Fruit fly (Drosophila melanogaster) whole organism, larva: ENCODE data around the gene Toll-9.

Experiments
- noc ChIP-seq: fragments of 200-800 bp; sonication (Bioruptor generic); optimal IDR thresholded peaks from 3 replicates; lab custom pipeline; 2019; ENCODE audit warnings: missing biosample characterization, mild to moderate bottlenecking, missing genetic modification characterization, moderate library complexity

Toll-9 gene

DNA sequence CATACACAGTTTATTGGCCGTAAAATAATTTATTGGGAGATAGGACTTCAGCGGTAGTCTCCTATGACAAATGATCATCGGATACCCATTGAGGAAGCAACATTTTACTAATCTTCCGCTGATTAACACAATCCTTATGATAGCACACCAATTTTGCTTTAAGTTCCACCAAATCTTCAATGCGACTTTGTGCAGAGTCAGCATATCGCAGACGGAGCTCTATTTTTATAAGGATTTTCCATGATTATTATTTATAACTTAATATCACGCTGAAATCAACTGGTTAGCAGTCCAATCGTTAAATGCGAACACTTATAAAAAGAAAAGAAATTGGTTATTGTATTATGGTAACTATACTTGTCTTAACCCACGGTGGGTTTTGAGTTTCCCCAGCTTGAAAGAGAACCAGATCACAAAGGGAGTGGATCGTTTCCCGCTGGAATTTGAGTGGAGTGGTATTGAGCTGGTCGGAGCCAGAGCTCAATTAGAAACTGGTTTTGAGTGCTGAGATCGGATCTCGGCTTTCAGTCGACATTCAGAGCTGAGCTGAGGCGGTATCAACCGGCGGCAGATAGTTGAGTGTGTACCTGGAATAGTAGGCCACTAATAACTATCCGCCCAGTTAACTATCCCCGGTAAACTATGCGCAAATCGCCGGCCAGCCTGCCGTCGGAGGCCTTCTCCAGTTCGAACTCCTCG is at the start of gene Toll-9, which contains the start of gene in:
TSS of gene Toll-9 (minus strand) at position 51 of the 699 bp plus-strand sequence.
TSS of gene in (plus strand) at position 525 of the 699 bp plus-strand sequence.
- TF ChIP-seq noc (tag; lab: Kevin White, UChicago), result no peak

dm6 chr3L:20413304-20413703 is 46.8 kb upstream of the Toll-9 start, which contains the start of gene zye:
Gene zye, plus strand, starts transcription at chr3L:20413604.
- no peak for TF ChIP-seq noc (tag; lab: Kevin White, UChicago)

DNA sequence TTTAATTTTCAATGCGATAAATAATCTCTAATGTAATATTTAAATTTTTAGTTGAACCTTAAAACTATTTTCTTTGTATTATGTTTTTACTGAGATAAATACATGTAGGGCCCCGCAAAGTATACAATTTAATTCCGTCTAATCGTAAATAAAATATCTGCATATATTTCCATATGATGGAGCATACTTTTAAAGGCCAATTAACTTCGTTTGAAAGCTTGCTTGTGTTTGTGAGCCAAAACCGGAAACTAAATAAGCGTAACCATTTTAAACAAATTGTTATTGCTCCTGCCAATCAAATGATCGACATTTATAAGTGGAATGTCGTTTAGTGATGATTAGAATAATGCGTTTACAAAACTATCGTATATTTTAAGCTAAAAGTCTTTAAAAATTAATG is 44.3 kb upstream of the Toll-9 start:
- TF ChIP-seq noc (tag; lab: Kevin White, UChicago), result no peak

DNA sequence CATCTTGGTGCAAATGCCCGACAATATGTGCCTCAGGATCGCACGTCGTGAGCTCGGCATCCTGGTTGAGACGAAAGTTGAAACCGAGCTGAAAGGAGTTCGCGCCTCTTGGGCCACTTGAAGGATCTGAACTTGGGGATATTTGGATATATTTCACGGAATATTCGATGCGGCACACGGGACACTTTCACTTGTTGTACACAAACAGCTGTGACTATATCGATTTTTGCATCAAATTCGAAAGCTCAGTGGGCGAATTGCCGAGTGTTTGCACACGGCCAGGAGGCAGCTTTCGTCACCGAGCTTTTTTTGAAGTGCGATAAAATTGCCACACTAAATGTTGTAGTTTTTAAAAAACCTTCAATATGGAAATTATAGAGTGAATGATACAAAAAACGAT is 43.8 kb upstream of the Toll-9 start, which contains the start of gene CG13248:
TSS of gene CG13248 (minus strand) at position 222 of the 400 bp plus-strand sequence.
- TF ChIP-seq noc (tag; lab: Kevin White, UChicago), result no peak

- TF ChIP-seq noc (tag; lab: Kevin White, UChicago), result no peak
These were observed 39.7 kb upstream of the Toll-9 start for dm6 chr3L:20405971-20406948.

DNA sequence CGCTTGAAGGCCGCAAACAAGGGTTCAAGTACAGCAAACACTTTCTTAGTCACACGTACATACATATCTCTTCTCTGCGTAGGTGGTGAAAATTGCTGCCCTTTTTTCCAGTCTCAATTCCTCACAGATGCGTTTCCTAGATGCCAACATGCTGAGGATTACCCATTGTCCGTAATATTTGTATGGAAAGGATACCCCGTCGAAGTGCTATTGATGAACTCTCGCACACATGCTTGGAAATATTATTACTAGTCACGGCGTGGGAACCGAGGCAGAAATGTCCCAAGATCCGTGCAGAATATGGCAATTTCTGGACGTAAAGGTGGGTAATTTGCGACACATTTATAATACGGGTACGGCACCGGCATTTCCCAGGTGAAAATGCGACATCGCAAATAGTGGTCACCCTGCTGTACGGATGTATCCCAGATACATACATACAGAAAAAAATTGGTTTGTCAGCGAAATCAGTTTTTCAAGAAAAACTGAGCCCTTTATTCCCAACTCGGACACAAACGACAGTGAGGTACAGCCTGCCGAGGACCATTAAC is 38.9 kb upstream of the Toll-9 start:
- TF ChIP-seq noc (tag; lab: Kevin White, UChicago), result no peak

DNA sequence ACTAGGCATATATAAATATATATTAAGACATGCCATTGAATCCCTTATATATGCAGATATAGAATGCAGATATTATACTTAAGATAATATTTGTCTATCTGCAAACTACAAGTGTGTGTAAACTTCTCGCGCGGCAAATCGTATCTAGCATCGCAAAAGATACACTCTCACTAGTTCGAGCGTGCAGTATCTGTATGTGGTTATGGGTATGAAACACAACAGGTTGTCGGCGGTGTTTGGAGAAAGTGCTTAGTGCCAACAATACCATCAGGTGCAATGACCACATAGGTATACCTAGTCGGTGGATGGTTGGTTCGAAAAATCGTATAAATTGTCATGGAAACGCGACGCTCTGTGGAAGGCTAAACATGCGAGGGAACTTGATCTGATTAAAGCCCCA is 38.0 kb upstream of the Toll-9 start:
- no peak for TF ChIP-seq noc (tag; lab: Kevin White, UChicago)

- TF ChIP-seq noc (tag; lab: Kevin White, UChicago), result no peak
These were observed 37.2 kb upstream of the Toll-9 start for dm6 chr3L:20403493-20404379.

dm6 chr3L:20402665-20403492 is 36.4 kb upstream of the Toll-9 start:
- no peak for TF ChIP-seq noc (tag; lab: Kevin White, UChicago)

dm6 chr3L:20401026-20401912 is 34.7 kb upstream of the Toll-9 start, which contains the start of gene trbl:
Gene trbl, minus strand, starts transcription at chr3L:20401609.
- TF ChIP-seq noc (tag; lab: Kevin White, UChicago), result no peak

DNA sequence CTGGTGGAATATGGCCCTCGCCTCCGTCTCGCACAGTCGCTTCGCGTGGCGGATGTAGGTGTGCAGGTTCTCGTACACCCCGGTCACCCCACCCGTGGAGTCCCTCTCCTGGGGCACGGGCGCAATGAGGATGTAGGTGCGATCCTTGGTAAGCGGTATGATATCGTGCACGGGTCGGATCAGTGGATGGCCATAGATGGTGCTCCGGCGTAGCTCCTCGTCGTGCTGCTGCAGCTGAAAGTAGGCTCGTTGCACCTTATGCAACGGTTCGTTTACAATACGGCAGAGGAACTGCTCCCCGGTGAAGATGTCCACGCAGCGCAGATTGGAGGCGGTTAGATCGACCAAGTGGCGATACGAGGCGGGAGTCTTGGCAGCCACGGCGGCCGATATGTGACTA is 34.0 kb upstream of the Toll-9 start:
- TF ChIP-seq noc (tag; lab: Kevin White, UChicago), result no peak

DNA sequence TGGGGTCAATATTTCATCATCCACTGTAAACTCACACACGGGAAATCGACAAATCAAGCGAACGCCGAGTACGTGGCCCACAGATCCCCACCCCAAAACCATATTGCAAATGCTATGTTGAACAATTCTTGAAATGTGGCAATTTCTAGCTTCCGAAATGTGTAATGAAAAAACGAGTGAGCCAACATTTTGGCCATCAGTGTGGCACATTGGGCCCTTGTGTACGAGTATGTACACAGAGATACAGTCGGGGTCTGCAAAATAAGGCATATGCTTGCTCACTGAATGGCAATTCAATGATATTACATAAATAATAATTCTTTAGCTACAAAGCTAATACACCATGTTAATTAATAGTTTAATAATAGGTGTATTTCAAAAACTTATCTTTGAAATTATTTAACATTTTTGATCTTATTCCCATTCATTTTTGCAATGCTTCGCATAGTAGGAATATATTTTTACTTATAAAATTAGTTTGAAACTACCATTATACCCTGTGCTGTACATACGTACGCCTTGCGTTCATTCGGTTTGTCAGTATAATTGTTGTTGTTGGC is 33.1 kb upstream of the Toll-9 start:
- peak; percentile 83 for TF ChIP-seq noc (tag; lab: Kevin White, UChicago)
